Fruit fly (Drosophila melanogaster) whole organism, embryonic: Measurements from ENCODE around the gene CG32259.

Experiments used
- Asciz ChIP-seq: fragments of 200-800 bp; sonication (Bioruptor generic); optimal IDR thresholded peaks from 2 replicates; lab custom pipeline; 2017; ENCODE audit warnings: missing biosample characterization, mild to moderate bottlenecking, missing genetic modification characterization, missing genetic modification reagents
- Bdp1 ChIP-seq: fragments of 200-800 bp; sonication (Bioruptor generic); optimal IDR thresholded peaks from 3 replicates; lab custom pipeline; 2016; ENCODE audit warnings: missing biosample characterization, missing genetic modification characterization
- C15 ChIP-seq: fragments of 200-800 bp; sonication (Bioruptor generic); IDR thresholded peaks from 3 replicates; pipeline ENCODE4 v1.3.6; 2022; ENCODE audit warnings: missing biosample characterization, missing genetic modification characterization
- CG13296 ChIP-seq: fragments of 200-800 bp; sonication (Bioruptor generic); optimal IDR thresholded peaks from 3 replicates; lab custom pipeline; 2018; ENCODE audit warnings: missing biosample characterization, mild to moderate bottlenecking, missing genetic modification characterization
- CG15269 ChIP-seq: fragments of 200-800 bp; sonication (Bioruptor generic); optimal IDR thresholded peaks from 2 replicates; lab custom pipeline; 2018; ENCODE audit warnings: missing biosample characterization, mild to moderate bottlenecking, missing genetic modification characterization, moderate library complexity
- CG17912 ChIP-seq: fragments of 200-800 bp; sonication (Bioruptor generic); optimal IDR thresholded peaks from 2 replicates; lab custom pipeline; 2018; ENCODE audit warnings: missing biosample characterization, mild to moderate bottlenecking, missing genetic modification characterization
- CG18599 ChIP-seq: fragments of 200-800 bp; sonication (Bioruptor generic); optimal IDR thresholded peaks from 3 replicates; lab custom pipeline; 2017; ENCODE audit warnings: missing biosample characterization, missing genetic modification characterization, mild to moderate bottlenecking, moderate library complexity, missing genetic modification reagents
- CG2712 ChIP-seq: fragments of 200-800 bp; optimal IDR thresholded peaks from 3 replicates; lab custom pipeline; 2019; ENCODE audit warnings: missing biosample characterization, mild to moderate bottlenecking, missing genetic modification characterization, moderate library complexity
- CG3163 ChIP-seq: fragments of 200-800 bp; sonication (Bioruptor generic); optimal IDR thresholded peaks from 3 replicates; lab custom pipeline; 2016; ENCODE audit warnings: missing biosample characterization, missing genetic modification characterization
- CG32532 ChIP-seq: fragments of 200-800 bp; sonication (Bioruptor generic); IDR thresholded peaks from 2 replicates; pipeline ENCODE4 v1.3.6; 2022; ENCODE audit warnings: missing biosample characterization, missing genetic modification characterization
- CG7987 ChIP-seq: fragments of 200-800 bp; sonication (Bioruptor generic); optimal IDR thresholded peaks from 2 replicates; lab custom pipeline; 2018; ENCODE audit warnings: missing biosample characterization, mild to moderate bottlenecking, missing genetic modification characterization, moderate library complexity
- CG8388 ChIP-seq: fragments of 200-800 bp; sonication (Bioruptor generic); optimal IDR thresholded peaks from 2 replicates; lab custom pipeline; 2019; ENCODE audit warnings: missing biosample characterization, mild to moderate bottlenecking, missing genetic modification characterization, moderate library complexity
- CG9437 ChIP-seq: fragments of 200-800 bp; sonication (Bioruptor generic); optimal IDR thresholded peaks from 2 replicates; lab custom pipeline; 2018; ENCODE audit warnings: missing biosample characterization, mild to moderate bottlenecking, missing genetic modification characterization
- Camta ChIP-seq: fragments of 200-800 bp; sonication (Bioruptor generic); optimal IDR thresholded peaks from 2 replicates; lab custom pipeline; 2016; ENCODE audit warnings: missing biosample characterization, missing genetic modification characterization
- Dbx ChIP-seq: fragments of 200-800 bp; sonication (Bioruptor generic); IDR thresholded peaks from 3 replicates; pipeline ENCODE4 v1.3.6; 2022; ENCODE audit warnings: missing biosample characterization, missing genetic modification characterization
- Deaf1 ChIP-seq: fragments of 200-800 bp; optimal IDR thresholded peaks from 3 replicates; lab custom pipeline; 2019; ENCODE audit warnings: missing biosample characterization, mild to moderate bottlenecking, missing genetic modification characterization, moderate library complexity
- Dp ChIP-seq: fragments of 200-800 bp; sonication (Bioruptor generic); optimal IDR thresholded peaks from 2 replicates; lab custom pipeline; 2018; ENCODE audit warnings: missing biosample characterization, mild to moderate bottlenecking, missing genetic modification characterization, moderate library complexity
- E2f2 ChIP-seq: fragments of 200-800 bp; sonication (Bioruptor generic); IDR thresholded peaks from 2 replicates; pipeline ENCODE4 v1.3.6; 2022; ENCODE audit warnings: missing biosample characterization, missing genetic modification characterization
- Gug ChIP-seq: fragments of 200-800 bp; sonication (Bioruptor generic); IDR thresholded peaks from 4 replicates; pipeline ENCODE4 v1.3.6; 2022; ENCODE audit warnings: missing biosample characterization, missing genetic modification characterization
- Jarid2 ChIP-seq: fragments of 200-800 bp; sonication (Bioruptor generic); optimal IDR thresholded peaks from 3 replicates; lab custom pipeline; 2017; ENCODE audit warnings: mild to moderate bottlenecking, missing biosample characterization, missing genetic modification reagents, missing genetic modification characterization
- Mes4 ChIP-seq: fragments of 200-800 bp; sonication (Bioruptor generic); optimal IDR thresholded peaks from 2 replicates; lab custom pipeline; 2016; ENCODE audit warnings: missing biosample characterization, missing genetic modification characterization
- Myb ChIP-seq: fragments of 200-800 bp; sonication (Bioruptor generic); optimal IDR thresholded peaks from 2 replicates; lab custom pipeline; 2016; ENCODE audit warnings: missing biosample characterization, missing genetic modification characterization
- NC2β ChIP-seq: fragments of 200-800 bp; sonication (Bioruptor generic); optimal IDR thresholded peaks from 2 replicates; lab custom pipeline; 2016; ENCODE audit warnings: missing biosample characterization, missing genetic modification characterization
- Nf-YB ChIP-seq: fragments of 200-800 bp; sonication (Bioruptor generic); optimal IDR thresholded peaks from 3 replicates; lab custom pipeline; 2019; ENCODE audit warnings: missing biosample characterization, mild to moderate bottlenecking, missing genetic modification characterization, moderate library complexity
- Oaz ChIP-seq: fragments of 200-800 bp; sonication (Bioruptor generic); IDR thresholded peaks from 2 replicates; pipeline ENCODE4 v1.3.6; 2022; ENCODE audit warnings: missing biosample characterization, missing genetic modification characterization
- Sox100B ChIP-seq: fragments of 200-800 bp; sonication (Bioruptor generic); optimal IDR thresholded peaks from 3 replicates; lab custom pipeline; 2018; ENCODE audit warnings: missing biosample characterization, mild to moderate bottlenecking, missing genetic modification characterization
- Sox102F ChIP-seq: fragments of 200-800 bp; sonication (Bioruptor generic); optimal IDR thresholded peaks from 2 replicates; lab custom pipeline; 2018; ENCODE audit warnings: missing biosample characterization, mild to moderate bottlenecking, missing genetic modification characterization, moderate library complexity
- Vsx1 ChIP-seq: fragments of 200-800 bp; sonication (Bioruptor generic); optimal IDR thresholded peaks from 2 replicates; lab custom pipeline; 2017; ENCODE audit warnings: missing biosample characterization, mild to moderate bottlenecking, missing genetic modification characterization, missing genetic modification reagents
- ab ChIP-seq: fragments of 200-800 bp; sonication (Bioruptor generic); optimal IDR thresholded peaks from 2 replicates; lab custom pipeline; 2016; ENCODE audit warnings: missing biosample characterization, missing genetic modification characterization
- bab2 ChIP-seq: fragments of 200-800 bp; sonication (Bioruptor generic); optimal IDR thresholded peaks from 2 replicates; lab custom pipeline; 2016; ENCODE audit warnings: missing biosample characterization, missing genetic modification characterization
- chinmo ChIP-seq: fragments of 200-800 bp; sonication (Bioruptor generic); IDR thresholded peaks from 4 replicates; pipeline ENCODE4 v1.3.6; 2022; ENCODE audit warnings: missing biosample characterization, missing genetic modification characterization; ENCODE audit not compliant: partially characterized antibody
- gce ChIP-seq: fragments of 200-800 bp; sonication (Bioruptor generic); IDR thresholded peaks from 3 replicates; pipeline ENCODE4 v1.3.6; 2022; ENCODE audit warnings: missing biosample characterization, missing genetic modification characterization
- gem ChIP-seq: fragments of 200-800 bp; sonication (Bioruptor generic); optimal IDR thresholded peaks from 2 replicates; lab custom pipeline; 2019; ENCODE audit warnings: missing biosample characterization, mild to moderate bottlenecking, missing genetic modification characterization, moderate library complexity
- her ChIP-seq: fragments of 200-800 bp; sonication (Bioruptor generic); optimal IDR thresholded peaks from 2 replicates; lab custom pipeline; 2016; ENCODE audit warnings: missing biosample characterization, missing genetic modification characterization
- hkb ChIP-seq, 2 experiments: fragments of 200-800 bp in 1 of 2; fragments of >200 bp in 1 of 2; sonication (Bioruptor generic) in 1 of 2; IDR thresholded peaks in 1 of 2; optimal IDR thresholded peaks in 1 of 2; 2 replicates each; pipeline versions ENCODE4 v1.3.6 to Lab custom; 2017 to 2022; ENCODE audit warnings: missing biosample characterization in 1 of 2, missing genetic modification characterization in 1 of 2
- kni ChIP-seq: fragments of 200-800 bp; sonication (Bioruptor generic); optimal IDR thresholded peaks from 3 replicates; lab custom pipeline; 2017; ENCODE audit warnings: mild to moderate bottlenecking, missing biosample characterization, missing genetic modification reagents, missing genetic modification characterization
- mirr ChIP-seq: fragments of 200-800 bp; sonication (Bioruptor generic); optimal IDR thresholded peaks from 3 replicates; lab custom pipeline; 2018; ENCODE audit warnings: missing biosample characterization, mild to moderate bottlenecking, missing genetic modification characterization
- org-1 ChIP-seq: fragments of 200-800 bp; sonication (Bioruptor generic); optimal IDR thresholded peaks from 2 replicates; lab custom pipeline; 2017; ENCODE audit warnings: missing biosample characterization, missing genetic modification characterization
- phol ChIP-seq: fragments of 200-800 bp; sonication (Bioruptor generic); optimal IDR thresholded peaks from 3 replicates; lab custom pipeline; 2018; ENCODE audit warnings: missing biosample characterization, mild to moderate bottlenecking, missing genetic modification characterization, moderate library complexity
- slbo ChIP-seq: fragments of 200-800 bp; sonication (Bioruptor generic); IDR thresholded peaks from 2 replicates; pipeline ENCODE4 v1.3.6; 2022; ENCODE audit warnings: missing biosample characterization, missing genetic modification characterization
- sna ChIP-seq: fragments of 200-800 bp; sonication (Bioruptor generic); IDR thresholded peaks from 2 replicates; pipeline ENCODE4 v1.3.6; 2022; ENCODE audit warnings: missing biosample characterization, missing genetic modification characterization; ENCODE audit not compliant: partially characterized antibody
- sqz ChIP-seq: fragments of 200-800 bp; sonication (Bioruptor generic); optimal IDR thresholded peaks from 3 replicates; lab custom pipeline; 2018; ENCODE audit warnings: missing biosample characterization, mild to moderate bottlenecking, missing genetic modification characterization
- sr ChIP-seq: fragments of 200-800 bp; sonication (Bioruptor generic); IDR thresholded peaks from 3 replicates; pipeline ENCODE4 v1.3.6; 2022; ENCODE audit warnings: missing biosample characterization, missing genetic modification characterization
- sug ChIP-seq: fragments of 200-800 bp; optimal IDR thresholded peaks from 2 replicates; lab custom pipeline; 2019; ENCODE audit warnings: missing biosample characterization, mild to moderate bottlenecking, missing genetic modification characterization, moderate library complexity
- unc-4 ChIP-seq: fragments of 200-800 bp; sonication (Bioruptor generic); IDR thresholded peaks from 2 replicates; pipeline ENCODE4 v1.3.6; 2022; ENCODE audit warnings: missing biosample characterization, missing genetic modification characterization; ENCODE audit not compliant: partially characterized antibody
- wdn ChIP-seq: fragments of 200-800 bp; sonication (Bioruptor generic); IDR thresholded peaks from 2 replicates; pipeline ENCODE4 v1.3.6; 2022; ENCODE audit warnings: missing biosample characterization, missing genetic modification characterization
- wek ChIP-seq: fragments of 200-800 bp; sonication (Bioruptor generic); optimal IDR thresholded peaks from 3 replicates; lab custom pipeline; 2018; ENCODE audit warnings: missing biosample characterization, mild to moderate bottlenecking, missing genetic modification characterization, moderate library complexity
- z ChIP-seq: fragments of 200-800 bp; sonication (Bioruptor generic); IDR thresholded peaks from 3 replicates; pipeline ENCODE4 v1.3.6; 2022; ENCODE audit warnings: missing biosample characterization, missing genetic modification characterization
- zen2 ChIP-seq: fragments of 200-800 bp; sonication (Bioruptor generic); IDR thresholded peaks from 3 replicates; pipeline ENCODE4 v1.3.6; 2022; ENCODE audit warnings: missing biosample characterization, missing genetic modification characterization; ENCODE audit not compliant: partially characterized antibody

CG32259 gene

DNA sequence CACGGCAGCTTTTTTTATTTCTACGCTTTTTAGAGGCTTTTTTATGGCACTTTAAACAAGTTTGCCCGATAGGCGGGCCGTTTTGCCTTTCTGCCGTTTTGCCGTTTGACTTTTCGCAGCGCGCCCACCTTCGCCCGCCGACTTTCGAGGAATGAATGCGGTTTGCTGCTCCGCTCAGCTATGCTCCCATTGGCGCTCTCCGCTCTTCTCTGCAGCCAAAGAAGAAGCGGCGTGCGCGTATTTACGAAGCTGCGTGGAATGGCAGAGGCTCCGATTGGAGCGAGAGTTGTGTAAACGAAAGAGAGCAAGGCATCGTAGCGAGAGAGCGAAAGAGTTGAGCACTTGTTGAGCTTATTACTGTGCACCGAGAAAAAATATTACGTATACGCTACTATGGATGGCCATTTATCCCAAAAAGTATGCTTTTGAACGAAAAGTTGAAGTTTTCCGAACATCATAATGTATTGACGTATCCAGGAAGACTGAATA is 2.4 kb downstream of the CG32259 start, which contains the start of gene wit:
Gene wit, minus strand, starts transcription at position 157 of the 489 bp plus-strand sequence.
- peak; percentile 12 for TF ChIP-seq Sox102F (GFP tag; lab: Kevin White, UChicago)
- TF ChIP-seq mirr (GFP tag; lab: Kevin White, UChicago) = peak; percentile 27
- TF ChIP-seq ab (GFP tag; lab: Kevin White, UChicago) = no peak
- peak; percentile 62; the same call in 1 of the 2 replicates for TF ChIP-seq CG32532 (GFP tag; lab: Robert Waterston, UW)
- TF ChIP-seq her (GFP tag; lab: Kevin White, UChicago) = peak; percentile 36
- TF ChIP-seq Jarid2 = peak; percentile 68
- TF ChIP-seq wdn (GFP tag; lab: Robert Waterston, UW) = peak; percentile 14; the same call in 1 of the 2 replicates
- peak; percentile 73; the same call in 2 of the 3 replicates for TF ChIP-seq sr (GFP tag; lab: Robert Waterston, UW)
- TF ChIP-seq sna (GFP tag; lab: Robert Waterston, UW) = peak; percentile 70
- no peak for TF ChIP-seq bab2 (GFP tag; lab: Kevin White, UChicago)
- peak; percentile 35 for TF ChIP-seq Mes4 (GFP tag; lab: Kevin White, UChicago)
- TF ChIP-seq z (GFP tag; lab: Robert Waterston, UW) = peak; percentile 93
- no peak for TF ChIP-seq CG9437 (GFP tag; lab: Kevin White, UChicago)
- TF ChIP-seq Vsx1 = peak; percentile 57
- peak; percentile 21; the same call in 1 of the 3 replicates for TF ChIP-seq gce (GFP tag; lab: Robert Waterston, UW)
- no peak for TF ChIP-seq Sox100B (GFP tag; lab: Kevin White, UChicago)
- no peak for TF ChIP-seq Gug (GFP tag; lab: Robert Waterston, UW)
- TF ChIP-seq NC2β (GFP tag; lab: Kevin White, UChicago) = no peak
- TF ChIP-seq hkb (optimal IDR thresholded peaks at IDR 0.05; lab: Kevin White, UChicago) = no peak
- TF ChIP-seq hkb (GFP tag; IDR thresholded peaks at IDR 0.05; lab: Robert Waterston, UW) = peak; percentile 49; the same call in 1 of the 2 replicates
- no peak for TF ChIP-seq Bdp1 (GFP tag; lab: Kevin White, UChicago)
- no peak for TF ChIP-seq CG8388 (GFP tag; lab: Kevin White, UChicago)
- TF ChIP-seq Myb (GFP tag; lab: Kevin White, UChicago) = no peak
- TF ChIP-seq chinmo (GFP tag; lab: Robert Waterston, UW) = peak; percentile 97
- peak; percentile 22 for TF ChIP-seq sug (tag; lab: Kevin White, UChicago)
- 0 out of 3 replicates have a peak, but pooled peaks have one; percentile 26 for TF ChIP-seq C15 (GFP tag; lab: Robert Waterston, UW)
- TF ChIP-seq Dp (GFP tag; lab: Kevin White, UChicago) = peak; percentile 6
- TF ChIP-seq CG7987 (GFP tag; lab: Kevin White, UChicago) = peak; percentile 52
- no peak for TF ChIP-seq Oaz (GFP tag; lab: Robert Waterston, UW)
- peak; percentile 14 for TF ChIP-seq kni (GFP tag; lab: Kevin White, UChicago)
- TF ChIP-seq phol (tag; lab: Kevin White, UChicago) = no peak
- TF ChIP-seq CG15269 = peak; percentile 24
- no peak for TF ChIP-seq Asciz
- TF ChIP-seq CG13296 (GFP tag; lab: Kevin White, UChicago) = peak; percentile 46
- peak; percentile 88; the same call in 2 of the 3 replicates for TF ChIP-seq zen2 (GFP tag; lab: Robert Waterston, UW)
- peak; percentile 17; the same call in 1 of the 2 replicates for TF ChIP-seq E2f2 (GFP tag; lab: Robert Waterston, UW)
- TF ChIP-seq CG18599 = peak; percentile 49
- TF ChIP-seq Nf-YB (GFP tag; lab: Kevin White, UChicago) = peak; percentile 41
- TF ChIP-seq Dbx (GFP tag; lab: Robert Waterston, UW) = 0 out of 3 replicates have a peak, but pooled peaks have one; percentile 51
- TF ChIP-seq sqz (GFP tag; lab: Kevin White, UChicago) = peak; percentile 53
- peak; percentile 30 for TF ChIP-seq Deaf1 (tag; lab: Kevin White, UChicago)
- TF ChIP-seq unc-4 (GFP tag; lab: Robert Waterston, UW) = peak; percentile 58
- no peak for TF ChIP-seq CG2712
- peak; percentile 48 for TF ChIP-seq wek
- TF ChIP-seq Camta (GFP tag; lab: Kevin White, UChicago) = peak; percentile 17
- TF ChIP-seq slbo (GFP tag; lab: Robert Waterston, UW) = 0 out of 2 replicates have a peak, but pooled peaks have one; percentile 36
- TF ChIP-seq org-1 = peak; percentile 31
- TF ChIP-seq gem = peak; percentile 18
- peak; percentile 87 for TF ChIP-seq CG3163
- no peak for TF ChIP-seq CG17912 (GFP tag; lab: Kevin White, UChicago)
